Fruit fly (Drosophila melanogaster) whole organism, embryonic: Measurements from ENCODE around the gene nAChRalpha3.

ENCODE experiments used
- CG10321 ChIP-seq: fragments of 200-800 bp; sonication (Bioruptor generic); IDR thresholded peaks from 2 replicates; pipeline ENCODE4 v1.3.6; 2022; ENCODE audit warnings: missing biosample characterization, missing genetic modification characterization
- CG10565 ChIP-seq: fragments of 200-800 bp; sonication (Bioruptor generic); optimal IDR thresholded peaks from 3 replicates; lab custom pipeline; 2016; ENCODE audit warnings: missing biosample characterization, mild to moderate bottlenecking, missing genetic modification characterization
- CG10959 ChIP-seq: fragments of 200-800 bp; sonication (Bioruptor generic); IDR thresholded peaks from 2 replicates; pipeline ENCODE4 v1.3.6; 2022; ENCODE audit warnings: missing biosample characterization, missing genetic modification characterization
- CG10979 ChIP-seq: fragments of 200-800 bp; sonication (Bioruptor generic); optimal IDR thresholded peaks from 2 replicates; lab custom pipeline; 2018; ENCODE audit warnings: missing biosample characterization, mild to moderate bottlenecking, missing genetic modification characterization, moderate library complexity
- CG11093 ChIP-seq: fragments of 200-800 bp; sonication (Bioruptor generic); IDR thresholded peaks from 3 replicates; pipeline ENCODE4 v1.3.6; 2022; ENCODE audit warnings: missing biosample characterization, missing genetic modification characterization
- CG18599 ChIP-seq: fragments of 200-800 bp; sonication (Bioruptor generic); optimal IDR thresholded peaks from 3 replicates; lab custom pipeline; 2017; ENCODE audit warnings: missing biosample characterization, missing genetic modification characterization, mild to moderate bottlenecking, moderate library complexity, missing genetic modification reagents
- CG2202 ChIP-seq: fragments of 200-800 bp; sonication (Bioruptor generic); optimal IDR thresholded peaks from 2 replicates; lab custom pipeline; 2018; ENCODE audit warnings: missing biosample characterization, mild to moderate bottlenecking, missing genetic modification characterization
- CG31224 ChIP-seq: fragments of 200-800 bp; sonication (Bioruptor generic); IDR thresholded peaks from 2 replicates; pipeline ENCODE4 v1.3.6; 2022; ENCODE audit warnings: missing biosample characterization, missing genetic modification characterization
- CG34422 ChIP-seq: fragments of 200-800 bp; sonication (Bioruptor generic); IDR thresholded peaks from 3 replicates; pipeline ENCODE4 v1.3.6; 2022; ENCODE audit warnings: missing biosample characterization, missing genetic modification characterization
- CG3995 ChIP-seq: fragments of 200-800 bp; sonication (Bioruptor generic); optimal IDR thresholded peaks from 3 replicates; lab custom pipeline; 2016; ENCODE audit warnings: missing biosample characterization, missing genetic modification characterization
- CG4730 ChIP-seq: fragments of 200-800 bp; sonication (Bioruptor generic); IDR thresholded peaks from 2 replicates; pipeline ENCODE4 v1.3.6; 2022; ENCODE audit warnings: missing biosample characterization, missing genetic modification characterization
- CG5953 ChIP-seq: fragments of 200-800 bp; sonication (Bioruptor generic); IDR thresholded peaks from 2 replicates; pipeline ENCODE4 v1.3.6; 2022; ENCODE audit warnings: missing biosample characterization, missing genetic modification characterization
- CG9727 ChIP-seq: fragments of 200-800 bp; sonication (Bioruptor generic); optimal IDR thresholded peaks from 3 replicates; lab custom pipeline; 2017; ENCODE audit warnings: missing biosample characterization, mild to moderate bottlenecking, missing genetic modification characterization
- CTCF ChIP-seq: fragments of 200-800 bp; sonication (Bioruptor generic); optimal IDR thresholded peaks from 2 replicates; lab custom pipeline; 2017; ENCODE audit warnings: missing biosample characterization, mild to moderate bottlenecking, missing genetic modification characterization, moderate library complexity
- Camta ChIP-seq: fragments of 200-800 bp; sonication (Bioruptor generic); optimal IDR thresholded peaks from 2 replicates; lab custom pipeline; 2016; ENCODE audit warnings: missing biosample characterization, missing genetic modification characterization
- Dad ChIP-seq: fragments of 200-800 bp; sonication (Bioruptor generic); optimal IDR thresholded peaks from 3 replicates; lab custom pipeline; 2016; ENCODE audit warnings: missing biosample characterization, missing genetic modification characterization
- Dbx ChIP-seq: fragments of 200-800 bp; sonication (Bioruptor generic); IDR thresholded peaks from 3 replicates; pipeline ENCODE4 v1.3.6; 2022; ENCODE audit warnings: missing biosample characterization, missing genetic modification characterization
- Dek ChIP-seq: fragments of 200-800 bp; sonication (Bioruptor generic); optimal IDR thresholded peaks from 3 replicates; lab custom pipeline; 2019; ENCODE audit warnings: missing biosample characterization, mild to moderate bottlenecking, missing genetic modification characterization, moderate library complexity
- Dip2 ChIP-seq: fragments of 200-800 bp; sonication (Bioruptor generic); IDR thresholded peaks from 2 replicates; pipeline ENCODE4 v1.3.6; 2022; ENCODE audit warnings: missing biosample characterization, missing genetic modification characterization
- ERR ChIP-seq: fragments of 200-800 bp; sonication (Bioruptor generic); optimal IDR thresholded peaks from 2 replicates; lab custom pipeline; 2016; ENCODE audit warnings: missing biosample characterization, missing genetic modification characterization
- Myb ChIP-seq: fragments of 200-800 bp; sonication (Bioruptor generic); optimal IDR thresholded peaks from 2 replicates; lab custom pipeline; 2016; ENCODE audit warnings: missing biosample characterization, missing genetic modification characterization
- Oli ChIP-seq: fragments of 200-800 bp; sonication (Bioruptor generic); optimal IDR thresholded peaks from 2 replicates; lab custom pipeline; 2018; ENCODE audit warnings: missing biosample characterization, mild to moderate bottlenecking, missing genetic modification characterization, moderate library complexity
- PHDP ChIP-seq: fragments of 200-800 bp; sonication (Bioruptor generic); optimal IDR thresholded peaks from 3 replicates; lab custom pipeline; 2018; ENCODE audit warnings: missing biosample characterization, mild to moderate bottlenecking, missing genetic modification characterization, moderate library complexity
- Trl ChIP-seq, 3 experiments: fragments of >200 bp in 2 of 3; fragments of 200-800 bp in 1 of 3; sonication (Bioruptor generic) in 1 of 3; optimal IDR thresholded peaks; 2 replicates in 1 of 3; 3 replicates in 2 of 3; lab custom pipeline; 2016 to 2017; ENCODE audit warnings: missing biosample characterization in 1 of 3, missing genetic modification characterization in 1 of 3
- YL-1 ChIP-seq: fragments of 200-800 bp; sonication (Bioruptor generic); optimal IDR thresholded peaks from 3 replicates; lab custom pipeline; 2017; ENCODE audit warnings: missing biosample characterization, mild to moderate bottlenecking, missing genetic modification characterization
- al ChIP-seq: fragments of 200-800 bp; sonication (Bioruptor generic); IDR thresholded peaks from 2 replicates; pipeline ENCODE4 v1.3.6; 2022; ENCODE audit warnings: missing biosample characterization, missing genetic modification characterization
- ara ChIP-seq: fragments of 200-800 bp; sonication (Bioruptor generic); IDR thresholded peaks from 2 replicates; pipeline ENCODE4 v1.3.6; 2022; ENCODE audit warnings: missing biosample characterization, missing genetic modification characterization
- bcd ChIP-seq: fragments of 200-800 bp; sonication (Bioruptor generic); optimal IDR thresholded peaks from 2 replicates; lab custom pipeline; 2017; ENCODE audit warnings: missing biosample characterization, mild to moderate bottlenecking, missing genetic modification characterization
- cad ChIP-seq: fragments of >200 bp; optimal IDR thresholded peaks from 2 replicates; lab custom pipeline; 2017; ENCODE audit warnings: missing biosample characterization, missing genetic modification characterization
- dmrt11E ChIP-seq: fragments of 200-800 bp; sonication (Bioruptor generic); optimal IDR thresholded peaks from 3 replicates; lab custom pipeline; 2018; ENCODE audit warnings: missing biosample characterization, mild to moderate bottlenecking, missing genetic modification characterization, moderate library complexity
- esg ChIP-seq: fragments of 200-800 bp; sonication (Bioruptor generic); conservative IDR thresholded peaks from 2 replicates; pipeline ENCODE4 v1.3.6; 2022; ENCODE audit warnings: missing biosample characterization, missing genetic modification characterization
- fd64A ChIP-seq: fragments of 200-800 bp; sonication (Bioruptor generic); optimal IDR thresholded peaks from 3 replicates; lab custom pipeline; 2018; ENCODE audit warnings: missing biosample characterization, mild to moderate bottlenecking, missing genetic modification characterization
- ftz-f1 ChIP-seq: fragments of 200-800 bp; sonication (Bioruptor generic); optimal IDR thresholded peaks from 2 replicates; lab custom pipeline; 2016; ENCODE audit warnings: missing biosample characterization, missing genetic modification characterization
- gem ChIP-seq: fragments of 200-800 bp; sonication (Bioruptor generic); optimal IDR thresholded peaks from 2 replicates; lab custom pipeline; 2019; ENCODE audit warnings: missing biosample characterization, mild to moderate bottlenecking, missing genetic modification characterization, moderate library complexity
- lilli ChIP-seq: fragments of 200-800 bp; sonication (Bioruptor generic); optimal IDR thresholded peaks from 3 replicates; lab custom pipeline; 2016; ENCODE audit warnings: missing biosample characterization, missing genetic modification characterization
- lmd ChIP-seq: fragments of 200-800 bp; sonication (Bioruptor generic); IDR thresholded peaks from 2 replicates; pipeline ENCODE4 v1.3.6; 2022; ENCODE audit warnings: missing biosample characterization, missing genetic modification characterization
- odd ChIP-seq: fragments of 200-800 bp; sonication (Bioruptor generic); optimal IDR thresholded peaks from 2 replicates; lab custom pipeline; 2017; ENCODE audit warnings: missing biosample characterization, mild to moderate bottlenecking, missing genetic modification characterization
- onecut ChIP-seq: fragments of 200-800 bp; sonication (Bioruptor generic); IDR thresholded peaks from 2 replicates; pipeline ENCODE4 v1.3.6; 2022; ENCODE audit warnings: missing biosample characterization, missing genetic modification characterization
- pb ChIP-seq: fragments of 200-800 bp; sonication (Bioruptor generic); optimal IDR thresholded peaks from 3 replicates; lab custom pipeline; 2016; ENCODE audit warnings: missing biosample characterization, missing genetic modification characterization
- pho ChIP-seq: fragments of 200-800 bp; sonication (Bioruptor generic); optimal IDR thresholded peaks from 2 replicates; lab custom pipeline; 2016; ENCODE audit warnings: missing biosample characterization, missing genetic modification characterization
- pnt ChIP-seq: fragments of 200-800 bp; sonication (Bioruptor generic); optimal IDR thresholded peaks from 3 replicates; lab custom pipeline; 2016; ENCODE audit warnings: missing biosample characterization, missing genetic modification characterization
- repo ChIP-seq: fragments of 200-800 bp; sonication (Bioruptor generic); optimal IDR thresholded peaks from 2 replicates; lab custom pipeline; 2016; ENCODE audit warnings: missing biosample characterization, missing genetic modification characterization
- salm ChIP-seq: fragments of 200-800 bp; sonication (Bioruptor generic); optimal IDR thresholded peaks from 2 replicates; lab custom pipeline; 2018; ENCODE audit warnings: missing biosample characterization, mild to moderate bottlenecking, missing genetic modification characterization
- sd ChIP-seq: fragments of 200-800 bp; sonication (Bioruptor generic); optimal IDR thresholded peaks from 3 replicates; lab custom pipeline; 2018; ENCODE audit warnings: missing biosample characterization, mild to moderate bottlenecking, missing genetic modification characterization, moderate library complexity
- sna ChIP-seq: fragments of 200-800 bp; sonication (Bioruptor generic); IDR thresholded peaks from 2 replicates; pipeline ENCODE4 v1.3.6; 2022; ENCODE audit warnings: missing biosample characterization, missing genetic modification characterization; ENCODE audit not compliant: partially characterized antibody
- sqz ChIP-seq: fragments of 200-800 bp; sonication (Bioruptor generic); optimal IDR thresholded peaks from 3 replicates; lab custom pipeline; 2018; ENCODE audit warnings: missing biosample characterization, mild to moderate bottlenecking, missing genetic modification characterization
- sr ChIP-seq: fragments of 200-800 bp; sonication (Bioruptor generic); IDR thresholded peaks from 3 replicates; pipeline ENCODE4 v1.3.6; 2022; ENCODE audit warnings: missing biosample characterization, missing genetic modification characterization
- ssp ChIP-seq: fragments of 200-800 bp; sonication (Bioruptor generic); IDR thresholded peaks from 2 replicates; pipeline ENCODE4 v1.3.6; 2022; ENCODE audit warnings: missing biosample characterization, missing genetic modification characterization
- tin ChIP-seq: fragments of 200-800 bp; sonication (Bioruptor generic); optimal IDR thresholded peaks from 3 replicates; lab custom pipeline; 2016; ENCODE audit warnings: missing biosample characterization, missing genetic modification characterization
- wdn ChIP-seq: fragments of 200-800 bp; sonication (Bioruptor generic); IDR thresholded peaks from 2 replicates; pipeline ENCODE4 v1.3.6; 2022; ENCODE audit warnings: missing biosample characterization, missing genetic modification characterization
- z ChIP-seq: fragments of 200-800 bp; sonication (Bioruptor generic); IDR thresholded peaks from 3 replicates; pipeline ENCODE4 v1.3.6; 2022; ENCODE audit warnings: missing biosample characterization, missing genetic modification characterization

Gene nAChRalpha3

DNA sequence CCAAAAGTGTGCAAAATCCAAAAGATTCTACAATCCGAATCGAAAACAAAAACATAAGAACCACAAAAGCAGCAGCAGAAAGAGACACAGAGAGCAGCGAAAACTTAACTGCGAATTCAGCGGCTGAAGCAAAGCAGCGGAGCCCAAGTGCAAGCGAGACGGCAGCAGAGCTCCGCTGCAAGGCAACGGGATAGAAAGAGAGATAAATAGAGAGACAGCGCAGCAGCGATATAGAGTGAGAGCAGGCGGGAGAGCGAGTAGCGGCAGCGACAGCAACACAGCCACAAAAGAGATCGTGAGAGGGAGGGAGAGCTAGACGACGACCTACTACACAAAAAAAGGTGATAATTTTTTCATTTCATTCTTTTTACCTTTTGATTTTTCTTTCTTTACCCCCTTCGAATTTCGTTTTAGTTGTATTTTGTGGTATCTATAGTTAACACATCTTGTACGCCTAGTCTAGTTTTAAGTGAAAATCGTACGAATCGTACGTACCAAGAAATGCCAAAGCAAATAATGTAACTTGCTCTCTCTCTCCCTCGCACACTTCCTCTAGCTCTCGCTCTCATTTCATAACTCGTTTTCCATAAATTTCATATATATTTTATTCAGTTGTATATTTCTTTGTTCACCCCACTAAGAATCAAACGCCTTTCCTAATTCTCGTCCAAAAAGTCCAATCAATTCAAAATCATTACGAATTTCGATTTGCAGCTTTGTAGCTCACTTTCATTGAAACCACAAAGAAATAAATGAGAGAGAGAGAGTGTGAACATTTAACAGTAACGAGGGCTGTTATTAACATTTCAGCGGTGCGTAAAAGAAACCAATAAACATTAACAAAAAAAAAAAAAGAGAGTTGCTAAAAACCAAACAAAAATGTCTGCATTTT, 43.6 kb upstream of the nAChRalpha3 start (continued):
- TF ChIP-seq Myb (GFP tag; lab: Kevin White, UChicago) = no peak
- TF ChIP-seq CG3995 (GFP tag; lab: Kevin White, UChicago) = no peak
- TF ChIP-seq PHDP = no peak
- TF ChIP-seq tin (GFP tag; lab: Kevin White, UChicago) = no peak
- no peak for TF ChIP-seq fd64A (GFP tag; lab: Kevin White, UChicago)
- TF ChIP-seq lilli = no peak
- no peak for TF ChIP-seq Dek (tag; lab: Kevin White, UChicago)
- TF ChIP-seq gem (tag; lab: Kevin White, UChicago) = no peak
- 0 out of 2 replicates have a peak, but pooled peaks have one; percentile 6 for TF ChIP-seq CG31224 (GFP tag; lab: Robert Waterston, UW)
- no peak for TF ChIP-seq CTCF (GFP tag; lab: Kevin White, UChicago)
- peak; percentile 4 for TF ChIP-seq sqz
- TF ChIP-seq sd = no peak
- no peak for TF ChIP-seq sna (GFP tag; lab: Robert Waterston, UW)
- TF ChIP-seq pb (GFP tag; lab: Kevin White, UChicago) = no peak
- no peak for TF ChIP-seq CG18599
- TF ChIP-seq ERR (GFP tag; lab: Kevin White, UChicago) = no peak
- no peak for TF ChIP-seq CG10959 (GFP tag; lab: Robert Waterston, UW)
- no peak for TF ChIP-seq dmrt11E (tag; lab: Kevin White, UChicago)
- TF ChIP-seq sr = peak; percentile 10; the same call in 1 of the 3 replicates
- no peak for TF ChIP-seq z (GFP tag; lab: Robert Waterston, UW)
- TF ChIP-seq Trl (optimal IDR thresholded peaks at IDR 0.05; lab: Kevin White, UChicago) = peak; percentile 96 to 98
- peak; percentile 22 for TF ChIP-seq Trl (GFP tag; optimal IDR thresholded peaks at IDR 0.05; lab: Kevin White, UChicago)
- TF ChIP-seq lmd (GFP tag; lab: Robert Waterston, UW) = no peak
- no peak for TF ChIP-seq repo (GFP tag; lab: Kevin White, UChicago)
- no peak for TF ChIP-seq CG2202
- TF ChIP-seq YL-1 (GFP tag; lab: Kevin White, UChicago) = no peak
- no peak for TF ChIP-seq Camta (GFP tag; lab: Kevin White, UChicago)
- no peak for TF ChIP-seq al (GFP tag; lab: Robert Waterston, UW)
- no peak for TF ChIP-seq bcd (GFP tag; lab: Kevin White, UChicago)
- TF ChIP-seq salm (tag; lab: Kevin White, UChicago) = no peak
- TF ChIP-seq wdn (GFP tag; lab: Robert Waterston, UW) = peak; percentile 7; the same call in 1 of the 2 replicates
- TF ChIP-seq ara (GFP tag; lab: Robert Waterston, UW) = no peak
- TF ChIP-seq cad (GFP tag; lab: Kevin White, UChicago) = no peak
- no peak for TF ChIP-seq odd (GFP tag; lab: Kevin White, UChicago)
- no peak for TF ChIP-seq CG11093 (GFP tag; lab: Robert Waterston, UW)
- TF ChIP-seq Dbx = peak; percentile 63; the same call in 1 of the 3 replicates
- TF ChIP-seq Dip2 (GFP tag; lab: Robert Waterston, UW) = no peak
- TF ChIP-seq ftz-f1 (GFP tag; lab: Kevin White, UChicago) = no peak
- TF ChIP-seq CG10321 (GFP tag; lab: Robert Waterston, UW) = peak; percentile 95
- peak; percentile 29 for TF ChIP-seq onecut (GFP tag; lab: Robert Waterston, UW)
- TF ChIP-seq pho (GFP tag; lab: Kevin White, UChicago) = no peak
- no peak for TF ChIP-seq ssp (GFP tag; lab: Robert Waterston, UW)
- TF ChIP-seq Dad = no peak
- no peak for TF ChIP-seq CG5953
- no peak for TF ChIP-seq CG9727 (GFP tag; lab: Kevin White, UChicago)
- peak; percentile 26; the same call in 1 of the 3 replicates for TF ChIP-seq CG34422 (GFP tag; lab: Robert Waterston, UW)
- no peak for TF ChIP-seq CG10979 (tag; lab: Kevin White, UChicago)
- TF ChIP-seq CG4730 = no peak
- TF ChIP-seq pnt (GFP tag; lab: Kevin White, UChicago) = no peak
- no peak for TF ChIP-seq Oli
- TF ChIP-seq esg = no peak
- no peak for TF ChIP-seq CG10565 (GFP tag; lab: Kevin White, UChicago)
